Worm (Caenorhabditis elegans): ENCODE measurements around the gene C24A3.9.

DNA sequence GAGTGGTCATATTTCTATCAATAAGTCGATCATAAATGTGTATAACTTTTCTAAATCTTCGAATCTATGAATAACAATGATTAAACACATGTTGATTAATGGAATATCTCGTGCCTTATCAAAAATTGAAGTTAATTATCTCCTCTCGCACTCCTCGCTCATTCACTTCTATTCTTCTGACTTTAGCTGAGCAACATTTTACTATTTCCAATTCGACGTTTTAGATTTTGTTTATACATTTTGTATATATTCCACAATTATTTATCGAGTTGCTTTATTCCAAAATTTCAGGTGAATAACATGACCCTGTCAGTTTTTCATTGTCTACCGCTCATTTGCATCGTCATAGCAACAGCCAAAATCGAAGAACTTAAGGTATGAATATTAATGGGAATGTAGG, 17.0 kb upstream of the C24A3.9 start, which contains the start of gene T25B6.3:
- TF ChIP-seq nhr-11 (tag; optimal IDR thresholded peaks at IDR 0.05) (no peak), skn-1 (tag; optimal IDR thresholded peaks at IDR 0.05) (no peak), mdl-1 (tag; optimal IDR thresholded peaks at IDR 0.05) (no peak), nhr-12 (tag; optimal IDR thresholded peaks at IDR 0.05) (no peak), ztf-4 (tag; optimal IDR thresholded peaks at IDR 0.05) (no peak), unc-130 (tag; optimal IDR thresholded peaks at IDR 0.05) (no peak), sup-37 (GFP tag; optimal IDR thresholded peaks at IDR 0.05) (no peak), grh-1 (GFP tag; IDR thresholded peaks at IDR 0.05) (no peak)

All from whole organism, L1 larva.